Worm (Caenorhabditis elegans) whole organism, late embryonic: Measurements from ENCODE around the gene ldh-1.

Experiments
- C08G9.2 ChIP-seq: sonication (generic microtip); optimal IDR thresholded peaks from 2 replicates; lab custom pipeline; 2016; ENCODE audit warnings: mild to moderate bottlenecking, missing genetic modification characterization, moderate library complexity, missing compliant biosample characterization
- C38D4.7 ChIP-seq: fragments of 200-800 bp; sonication (Bioruptor generic); optimal IDR thresholded peaks from 2 replicates; lab custom pipeline; 2018; ENCODE audit warnings: mild to moderate bottlenecking, missing genetic modification characterization, moderate library complexity, missing compliant biosample characterization
- K02D7.2 ChIP-seq: sonication (generic microtip); optimal IDR thresholded peaks from 2 replicates; lab custom pipeline; 2017; ENCODE audit warnings: mild to moderate bottlenecking, missing genetic modification characterization, missing compliant biosample characterization
- ama-1 ChIP-seq: fragments of 150-350 bp; optimal IDR thresholded peaks from 2 replicates; lab custom pipeline; 2014
- ceh-18 ChIP-seq: sonication (generic microtip); optimal IDR thresholded peaks from 2 replicates; lab custom pipeline; 2016; ENCODE audit warnings: missing genetic modification characterization, missing compliant biosample characterization
- ceh-24 ChIP-seq: sonication (generic microtip); optimal IDR thresholded peaks from 2 replicates; lab custom pipeline; 2016; ENCODE audit warnings: mild to moderate bottlenecking, missing genetic modification characterization, missing compliant biosample characterization
- ceh-30 ChIP-seq: fragments of 150-350 bp; optimal IDR thresholded peaks from 2 replicates; lab custom pipeline; 2014; ENCODE audit warnings: missing biosample characterization, missing genetic modification characterization
- ceh-31 ChIP-seq: sonication (generic microtip); optimal IDR thresholded peaks from 2 replicates; lab custom pipeline; 2016; ENCODE audit warnings: missing genetic modification characterization, missing compliant biosample characterization
- ceh-34 ChIP-seq: sonication (generic microtip); optimal IDR thresholded peaks from 2 replicates; lab custom pipeline; 2016; ENCODE audit warnings: mild to moderate bottlenecking, missing genetic modification characterization, missing compliant biosample characterization
- ceh-9 ChIP-seq: sonication (generic microtip); optimal IDR thresholded peaks from 2 replicates; lab custom pipeline; 2016; ENCODE audit warnings: mild to moderate bottlenecking, missing genetic modification characterization, inconsistent platforms, missing compliant biosample characterization
- dmd-4 ChIP-seq: sonication (generic microtip); optimal IDR thresholded peaks from 2 replicates; lab custom pipeline; 2016; ENCODE audit warnings: borderline replicate concordance, missing genetic modification characterization, missing compliant biosample characterization
- dve-1 ChIP-seq: sonication (generic microtip); optimal IDR thresholded peaks from 2 replicates; lab custom pipeline; 2017; ENCODE audit warnings: antibody characterized with exemption, mild to moderate bottlenecking, missing genetic modification characterization, missing compliant biosample characterization
- elt-2 ChIP-seq: sonication (generic microtip); optimal IDR thresholded peaks from 2 replicates; lab custom pipeline; 2016; ENCODE audit warnings: missing genetic modification reagents, missing genetic modification characterization, missing compliant biosample characterization
- elt-4 ChIP-seq: sonication (generic microtip); optimal IDR thresholded peaks from 2 replicates; lab custom pipeline; 2016; ENCODE audit warnings: missing genetic modification characterization, missing compliant biosample characterization
- eyg-1 ChIP-seq: sonication (generic microtip); optimal IDR thresholded peaks from 2 replicates; lab custom pipeline; 2016; ENCODE audit warnings: missing genotype, missing genetic modification characterization, missing compliant biosample characterization
- fax-1 ChIP-seq: sonication (generic microtip); optimal IDR thresholded peaks from 2 replicates; lab custom pipeline; 2016; ENCODE audit warnings: missing genotype, missing genetic modification characterization, missing compliant biosample characterization
- fkh-10 ChIP-seq: fragments of 150-350 bp; optimal IDR thresholded peaks from 2 replicates; lab custom pipeline; 2014; ENCODE audit warnings: missing biosample characterization, missing genetic modification reagents, missing genetic modification characterization
- hlh-30 ChIP-seq: sonication (generic microtip); optimal IDR thresholded peaks from 2 replicates; lab custom pipeline; 2017; ENCODE audit warnings: antibody characterized with exemption, missing genetic modification characterization, missing compliant biosample characterization; ENCODE audit not compliant: insufficient read depth
- hlh-6 ChIP-seq: sonication (generic microtip); optimal IDR thresholded peaks from 2 replicates; lab custom pipeline; 2016; ENCODE audit warnings: missing genotype, missing genetic modification characterization, missing compliant biosample characterization
- lim-6 ChIP-seq: sonication (generic microtip); optimal IDR thresholded peaks from 2 replicates; lab custom pipeline; 2016; ENCODE audit warnings: missing genetic modification characterization, missing compliant biosample characterization
- madf-2 ChIP-seq: sonication (generic microtip); optimal IDR thresholded peaks from 2 replicates; lab custom pipeline; 2017; ENCODE audit warnings: missing genetic modification characterization, missing compliant biosample characterization
- mec-3 ChIP-seq: sonication (generic microtip); optimal IDR thresholded peaks from 2 replicates; lab custom pipeline; 2016; ENCODE audit warnings: borderline replicate concordance, missing genetic modification characterization, missing compliant biosample characterization
- nfya-1 ChIP-seq: sonication (generic microtip); optimal IDR thresholded peaks from 2 replicates; lab custom pipeline; 2017; ENCODE audit warnings: missing genetic modification characterization, mild to moderate bottlenecking, missing compliant biosample characterization, antibody characterized with exemption, moderate library complexity
- nhr-232 ChIP-seq: sonication (generic microtip); optimal IDR thresholded peaks from 2 replicates; lab custom pipeline; 2016; ENCODE audit warnings: missing genetic modification characterization, missing compliant biosample characterization
- npax-4 ChIP-seq: sonication (generic microtip); optimal IDR thresholded peaks from 2 replicates; lab custom pipeline; 2016; ENCODE audit warnings: missing genetic modification characterization, missing compliant biosample characterization
- odd-2 ChIP-seq: sonication (generic microtip); optimal IDR thresholded peaks from 2 replicates; lab custom pipeline; 2017; ENCODE audit warnings: antibody characterized with exemption, mild to moderate bottlenecking, missing genetic modification characterization, missing compliant biosample characterization
- pag-3 ChIP-seq: sonication (generic microtip); optimal IDR thresholded peaks from 2 replicates; lab custom pipeline; 2016; ENCODE audit warnings: missing compliant biosample characterization, missing genetic modification characterization, borderline replicate concordance
- pat-9 ChIP-seq: fragments of 200-800 bp; sonication (Bioruptor generic); optimal IDR thresholded peaks from 2 replicates; lab custom pipeline; 2018; ENCODE audit warnings: mild to moderate bottlenecking, missing genetic modification characterization, moderate library complexity, missing compliant biosample characterization
- pha-2 ChIP-seq: sonication (generic microtip); optimal IDR thresholded peaks from 2 replicates; lab custom pipeline; 2017; ENCODE audit warnings: mild to moderate bottlenecking, missing genetic modification characterization, missing compliant biosample characterization
- pha-4 ChIP-seq: fragments of 150-350 bp; optimal IDR thresholded peaks from 2 replicates; lab custom pipeline; 2018; ENCODE audit warnings: missing biosample characterization, missing genetic modification reagents, missing genetic modification characterization
- pqm-1 ChIP-seq: sonication (generic microtip); optimal IDR thresholded peaks from 2 replicates; lab custom pipeline; 2016; ENCODE audit warnings: missing genetic modification characterization, missing compliant biosample characterization
- pros-1 ChIP-seq: fragments of 150-350 bp; optimal IDR thresholded peaks from 2 replicates; lab custom pipeline; 2014; ENCODE audit warnings: missing biosample characterization, missing genetic modification reagents, missing genetic modification characterization
- rnt-1 ChIP-seq: sonication (generic microtip); optimal IDR thresholded peaks from 2 replicates; lab custom pipeline; 2016; ENCODE audit warnings: missing genetic modification characterization, missing compliant biosample characterization
- sox-2 ChIP-seq: fragments of 200-800 bp; sonication (Bioruptor generic); IDR thresholded peaks from 2 replicates; pipeline ENCODE4 v1.3.6; 2022; ENCODE audit warnings: missing genetic modification reagents, missing genetic modification characterization, missing compliant biosample characterization
- syd-9 ChIP-seq: sonication (generic microtip); optimal IDR thresholded peaks from 2 replicates; lab custom pipeline; 2016; ENCODE audit warnings: mild to moderate bottlenecking, missing genetic modification characterization, moderate library complexity, missing compliant biosample characterization
- tbx-2 ChIP-seq: sonication (generic microtip); optimal IDR thresholded peaks from 2 replicates; lab custom pipeline; 2016; ENCODE audit warnings: missing genetic modification characterization, missing compliant biosample characterization
- unc-42 ChIP-seq: sonication (generic microtip); optimal IDR thresholded peaks from 2 replicates; lab custom pipeline; 2016; ENCODE audit warnings: missing genotype, missing genetic modification characterization, missing compliant biosample characterization
- unc-55 ChIP-seq: sonication (generic microtip); optimal IDR thresholded peaks from 2 replicates; lab custom pipeline; 2017; ENCODE audit warnings: missing biosample characterization, missing genetic modification reagents, missing genetic modification characterization
- unc-86 ChIP-seq: sonication (generic microtip); optimal IDR thresholded peaks from 2 replicates; lab custom pipeline; 2016; ENCODE audit warnings: missing genetic modification characterization, missing compliant biosample characterization
- ztf-16 ChIP-seq: sonication (generic microtip); optimal IDR thresholded peaks from 2 replicates; lab custom pipeline; 2017; ENCODE audit warnings: missing genetic modification characterization, missing compliant biosample characterization

The ldh-1 gene

ce11 chrII:11724362-11724761 is 358 bp downstream of the ldh-1 start:
- TF ChIP-seq dmd-4 (tag; lab: Kevin White, UChicago) = no peak
- TF ChIP-seq ceh-18 (tag; lab: Kevin White, UChicago) = peak; percentile 33
- TF ChIP-seq unc-42 (tag; lab: Kevin White, UChicago) = peak; percentile 86
- no peak for TF ChIP-seq nhr-232
- peak; percentile 17 for TF ChIP-seq nfya-1 (tag; lab: Kevin White, UChicago)
- no peak for TF ChIP-seq unc-86
- peak; percentile 29 for TF ChIP-seq unc-55 (GFP tag; lab: Kevin White, UChicago)
- TF ChIP-seq eyg-1 = no peak
- peak; percentile 34 for TF ChIP-seq ceh-31 (tag; lab: Kevin White, UChicago)
- no peak for TF ChIP-seq C08G9.2
- no peak for TF ChIP-seq pat-9

- no peak for TF ChIP-seq K02D7.2 (tag; lab: Kevin White, UChicago)
- TF ChIP-seq dmd-4 (tag; lab: Kevin White, UChicago) = no peak
- no peak for TF ChIP-seq ceh-34
- no peak for TF ChIP-seq pag-3 (tag; lab: Kevin White, UChicago)
- TF ChIP-seq odd-2 = no peak
- no peak for TF ChIP-seq fkh-10 (GFP tag; lab: Kevin White, UChicago)
- no peak for TF ChIP-seq hlh-6 (tag; lab: Kevin White, UChicago)
- TF ChIP-seq pat-9 = no peak
- TF ChIP-seq pqm-1 (tag; lab: Kevin White, UChicago) = no peak
- no peak for TF ChIP-seq pha-4
- no peak for TF ChIP-seq lim-6 (tag; lab: Kevin White, UChicago)
- no peak for TF ChIP-seq ceh-30
- no peak for TF ChIP-seq pros-1 (tag; lab: Kevin White, UChicago)
- no peak for TF ChIP-seq ceh-24
- TF ChIP-seq C08G9.2 = no peak
Observed at ce11 chrII:11725615-11726014, 1.6 kb downstream of the ldh-1 start.

- TF ChIP-seq tbx-2 (tag; lab: Kevin White, UChicago) = no peak
- no peak for TF ChIP-seq pag-3 (tag; lab: Kevin White, UChicago)
- TF ChIP-seq sox-2 (GFP tag; lab: Robert Waterston, UW) = no peak
- no peak for TF ChIP-seq elt-4 (tag; lab: Kevin White, UChicago)
- no peak for TF ChIP-seq ceh-18 (tag; lab: Kevin White, UChicago)
- TF ChIP-seq ztf-16 (tag; lab: Kevin White, UChicago) = no peak
- TF ChIP-seq unc-86 = no peak
- TF ChIP-seq ama-1 (lab: Kevin White, UChicago) = no peak
Observed at ce11 chrII:11726470-11727106, 2.6 kb downstream of the ldh-1 start, which contains the start of gene F13D12.5. TSS of gene F13D12.5 (plus strand) at chrII:11726814.

- TF ChIP-seq fax-1 (tag; lab: Kevin White, UChicago) (no peak), unc-42 (tag; lab: Kevin White, UChicago) (no peak), lim-6 (tag; lab: Kevin White, UChicago) (no peak), pha-2 (tag; lab: Kevin White, UChicago) (no peak), elt-2 (tag; lab: Kevin White, UChicago) (no peak), madf-2 (no peak), ceh-9 (tag; lab: Kevin White, UChicago) (no peak), npax-4 (tag; lab: Kevin White, UChicago) (no peak)
Observed at ce11 chrII:11727438-11727837, 3.4 kb downstream of the ldh-1 start.

- TF ChIP-seq syd-9 (tag; lab: Kevin White, UChicago) (no peak), hlh-6 (tag; lab: Kevin White, UChicago) (no peak), C38D4.7 (GFP tag; lab: Kevin White, UChicago) (no peak), mec-3 (tag; lab: Kevin White, UChicago) (no peak), npax-4 (tag; lab: Kevin White, UChicago) (no peak), ceh-9 (tag; lab: Kevin White, UChicago) (no peak), dve-1 (no peak), tbx-2 (tag; lab: Kevin White, UChicago) (peak; percentile 20), rnt-1 (tag; lab: Kevin White, UChicago) (no peak), nfya-1 (tag; lab: Kevin White, UChicago) (peak; percentile 20), hlh-30 (tag; lab: Kevin White, UChicago) (peak; percentile 73), ceh-18 (tag; lab: Kevin White, UChicago) (no peak)
Observed at ce11 chrII:11728545-11729105, 4.6 kb downstream of the ldh-1 start, which contains the start of gene alh-8. TSS of gene alh-8 (plus strand) at chrII:11729055.
